Fruit fly (Drosophila melanogaster): Measurements from ENCODE around the gene Adgf-A.

dm6 chr3L:17757156-17758083 lies 6.5 kb downstream of the Adgf-A start:
- TF ChIP-seq insv (optimal IDR thresholded peaks at IDR 0.05): no peak
- no peak for TF ChIP-seq ttk (optimal IDR thresholded peaks at IDR 0.05)
- no peak for TF ChIP-seq Sin3A (optimal IDR thresholded peaks at IDR 0.05)

All from Kc167 (cell line).